Worm (Caenorhabditis elegans): ENCODE results near the gene shk-1.
A peak's percentile ranks its signal among the peaks of the same experiment; 100 is the strongest.

DNA sequence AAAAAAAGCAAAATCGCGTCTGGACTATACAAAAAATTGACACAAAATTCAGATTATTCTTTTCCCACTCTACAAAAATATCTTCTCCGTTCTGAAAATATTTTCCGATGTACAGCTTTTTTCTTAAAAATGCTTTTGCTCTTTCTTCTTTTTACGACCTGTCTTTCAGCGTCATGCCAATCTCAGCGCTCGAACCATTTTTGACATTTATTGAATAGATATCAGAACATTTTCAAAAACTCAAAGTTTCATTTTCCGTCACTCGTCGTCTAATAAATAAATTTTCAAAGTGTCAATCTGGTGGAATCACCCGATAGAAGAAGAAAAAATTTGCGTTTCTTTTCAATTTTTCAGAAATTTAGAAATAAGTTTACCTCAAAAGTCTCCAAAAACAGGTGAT, 16.6 kb upstream of the shk-1 start:
- TF ChIP-seq R02D3.7 (tag; optimal IDR thresholded peaks at IDR 0.05) (no peak), aha-1 (tag) (peak; percentile 42), ztf-11 (tag; optimal IDR thresholded peaks at IDR 0.05) (no peak), snpc-4 (tag; optimal IDR thresholded peaks at IDR 0.05) (no peak), zag-1 (tag; optimal IDR thresholded peaks at IDR 0.05) (no peak)

Measured in whole organism, L4 larva.